Fruit fly (Drosophila melanogaster): ENCODE results near the gene lilli.

DNA sequence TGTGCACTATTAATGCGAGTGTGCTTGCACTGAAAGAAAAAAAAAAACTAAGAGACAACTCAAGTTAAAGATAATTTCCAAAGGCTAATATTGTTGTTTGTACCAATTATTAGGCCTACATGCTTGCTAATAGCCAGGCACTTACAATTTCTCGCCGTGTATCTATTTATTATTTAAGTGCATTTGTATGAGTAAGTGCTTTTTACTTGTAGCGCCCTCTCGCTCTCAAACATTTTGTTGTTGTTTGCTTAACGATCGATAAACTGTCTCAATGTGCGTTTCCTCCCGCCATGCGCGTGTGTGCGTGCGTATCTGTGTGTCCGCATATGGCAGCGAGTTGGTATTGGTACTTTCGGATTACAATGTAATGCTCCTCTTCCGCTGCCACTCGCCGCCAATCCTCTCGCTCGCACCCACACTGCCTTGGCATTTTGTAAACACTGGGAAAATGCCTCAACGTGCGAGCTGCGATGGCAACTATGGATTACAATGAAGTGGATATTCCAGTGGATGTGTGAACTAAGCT lies 11.4 kb downstream of the lilli start:
- peak; percentile 7 for TF ChIP-seq tj (GFP tag; optimal IDR thresholded peaks at IDR 0.05)
- peak; percentile 8 for TF ChIP-seq CG14711 (tag; optimal IDR thresholded peaks at IDR 0.05)
- TF ChIP-seq Mnt (GFP tag; optimal IDR thresholded peaks at IDR 0.05), result no peak
- no peak for TF ChIP-seq CG12768 (GFP tag; optimal IDR thresholded peaks at IDR 0.05)
- no peak for TF ChIP-seq ovo (GFP tag; optimal IDR thresholded peaks at IDR 0.05)
- TF ChIP-seq toe (GFP tag; optimal IDR thresholded peaks at IDR 0.05), result no peak
- no peak for TF ChIP-seq cic (GFP tag; optimal IDR thresholded peaks at IDR 0.05)
- TF ChIP-seq kay (GFP tag; ENCODE audit: borderline replicate concordance), result no peak
- TF ChIP-seq CG1620 (GFP tag; optimal IDR thresholded peaks at IDR 0.05), result no peak
- TF ChIP-seq bab1 (GFP tag; optimal IDR thresholded peaks at IDR 0.05), result no peak
- TF ChIP-seq Clk (GFP tag; optimal IDR thresholded peaks at IDR 0.05), result no peak
- TF ChIP-seq CG7045 (GFP tag; optimal IDR thresholded peaks at IDR 0.05), result peak; percentile 50
